Fruit fly (Drosophila melanogaster) whole organism, embryonic: ENCODE results near the gene CG12239.

ENCODE experiments used
- Adf1 ChIP-seq: fragments of 200-800 bp; sonication (Bioruptor generic); IDR thresholded peaks from 2 replicates; pipeline ENCODE4 v1.3.6; 2022; ENCODE audit warnings: missing biosample characterization, missing genetic modification characterization
- CG1024 ChIP-seq: fragments of 200-800 bp; sonication (Bioruptor generic); IDR thresholded peaks from 2 replicates; pipeline ENCODE4 v1.3.6; 2022; ENCODE audit warnings: missing biosample characterization, missing genetic modification characterization
- CG10321 ChIP-seq: fragments of 200-800 bp; sonication (Bioruptor generic); IDR thresholded peaks from 2 replicates; pipeline ENCODE4 v1.3.6; 2022; ENCODE audit warnings: missing biosample characterization, missing genetic modification characterization
- CG11695 ChIP-seq: fragments of 200-800 bp; sonication (Bioruptor generic); IDR thresholded peaks from 3 replicates; pipeline ENCODE4 v1.3.6; 2022; ENCODE audit warnings: missing biosample characterization, missing genetic modification characterization
- CG11696 ChIP-seq: fragments of 200-800 bp; sonication (Bioruptor generic); IDR thresholded peaks from 2 replicates; pipeline ENCODE4 v1.3.6; 2022; ENCODE audit warnings: missing biosample characterization, missing genetic modification characterization
- CG12391 ChIP-seq: fragments of 200-800 bp; sonication (Bioruptor generic); optimal IDR thresholded peaks from 3 replicates; lab custom pipeline; 2018; ENCODE audit warnings: missing biosample characterization, mild to moderate bottlenecking, missing genetic modification characterization, moderate library complexity
- CG13287 ChIP-seq: fragments of 200-800 bp; sonication (Bioruptor generic); IDR thresholded peaks from 2 replicates; pipeline ENCODE4 v1.3.6; 2022; ENCODE audit warnings: missing biosample characterization, missing genetic modification characterization; ENCODE audit not compliant: partially characterized antibody
- CG14965 ChIP-seq: fragments of 200-800 bp; sonication (Bioruptor generic); optimal IDR thresholded peaks from 2 replicates; lab custom pipeline; 2016; ENCODE audit warnings: missing biosample characterization, missing genetic modification characterization, borderline replicate concordance
- CG15011 ChIP-seq: fragments of 200-800 bp; sonication (Bioruptor generic); optimal IDR thresholded peaks from 3 replicates; lab custom pipeline; 2018; ENCODE audit warnings: missing biosample characterization, mild to moderate bottlenecking, missing genetic modification characterization
- CG17186 ChIP-seq: fragments of 200-800 bp; sonication (Bioruptor generic); optimal IDR thresholded peaks from 3 replicates; lab custom pipeline; 2017; ENCODE audit warnings: missing biosample characterization, missing genetic modification reagents, missing genetic modification characterization
- CG17361 ChIP-seq: fragments of 200-800 bp; sonication (Bioruptor generic); IDR thresholded peaks from 3 replicates; pipeline ENCODE4 v1.3.6; 2022; ENCODE audit warnings: missing biosample characterization, missing genetic modification characterization
- CG2116 ChIP-seq: fragments of 200-800 bp; sonication (Bioruptor generic); optimal IDR thresholded peaks from 3 replicates; lab custom pipeline; 2018; ENCODE audit warnings: missing biosample characterization, mild to moderate bottlenecking, missing genetic modification characterization
- CG30020 ChIP-seq: fragments of 200-800 bp; optimal IDR thresholded peaks from 2 replicates; lab custom pipeline; 2019; ENCODE audit warnings: missing biosample characterization, mild to moderate bottlenecking, missing genetic modification characterization, moderate library complexity
- CG32772 ChIP-seq: fragments of 200-800 bp; sonication (Bioruptor generic); IDR thresholded peaks from 2 replicates; pipeline ENCODE4 v1.3.6; 2022; ENCODE audit warnings: missing biosample characterization, missing genetic modification characterization
- CG34224 ChIP-seq: fragments of 200-800 bp; sonication (Bioruptor generic); IDR thresholded peaks from 3 replicates; pipeline ENCODE4 v1.3.6; 2022; ENCODE audit warnings: missing biosample characterization, missing genetic modification characterization; ENCODE audit not compliant: partially characterized antibody
- CG6175 ChIP-seq: fragments of 200-800 bp; sonication (Bioruptor generic); IDR thresholded peaks from 3 replicates; pipeline ENCODE4 v1.3.6; 2022; ENCODE audit warnings: missing biosample characterization, missing genetic modification characterization
- CG6683 ChIP-seq: fragments of 200-800 bp; sonication (Bioruptor generic); optimal IDR thresholded peaks from 2 replicates; lab custom pipeline; 2017; ENCODE audit warnings: missing biosample characterization, mild to moderate bottlenecking, missing genetic modification characterization, missing genetic modification reagents
- CG7357 ChIP-seq: fragments of 200-800 bp; sonication (Bioruptor generic); IDR thresholded peaks from 3 replicates; pipeline ENCODE4 v1.3.6; 2022; ENCODE audit warnings: missing biosample characterization, missing genetic modification characterization
- CG7839 ChIP-seq: fragments of 200-800 bp; sonication (Bioruptor generic); optimal IDR thresholded peaks from 3 replicates; lab custom pipeline; 2018; ENCODE audit warnings: missing biosample characterization, mild to moderate bottlenecking, missing genetic modification characterization, moderate library complexity
- CG8359 ChIP-seq: fragments of 200-800 bp; sonication (Bioruptor generic); optimal IDR thresholded peaks from 2 replicates; lab custom pipeline; 2017; ENCODE audit warnings: missing biosample characterization, mild to moderate bottlenecking, missing genetic modification characterization, borderline replicate concordance
- Med ChIP-seq: fragments of 200-800 bp; sonication (Bioruptor generic); peaks from one replicate; lab custom pipeline; 2016; ENCODE audit warnings: missing biosample characterization, missing genetic modification characterization, mild to moderate bottlenecking, inconsistent platforms, moderate library complexity
- Mes4 ChIP-seq: fragments of 200-800 bp; sonication (Bioruptor generic); optimal IDR thresholded peaks from 2 replicates; lab custom pipeline; 2016; ENCODE audit warnings: missing biosample characterization, missing genetic modification characterization
- Six4 ChIP-seq: fragments of 200-800 bp; sonication (Bioruptor generic); optimal IDR thresholded peaks from 2 replicates; lab custom pipeline; 2016; ENCODE audit warnings: missing biosample characterization, missing genetic modification characterization
- Sry-β ChIP-seq: fragments of 200-800 bp; sonication (Bioruptor generic); optimal IDR thresholded peaks from 2 replicates; lab custom pipeline; 2018; ENCODE audit warnings: missing biosample characterization, mild to moderate bottlenecking, missing genetic modification characterization, moderate library complexity
- Usf ChIP-seq: fragments of 200-800 bp; sonication (Bioruptor generic); optimal IDR thresholded peaks from 2 replicates; lab custom pipeline; 2017; ENCODE audit warnings: missing genotype, missing biosample characterization, missing genetic modification characterization
- ase ChIP-seq: fragments of 200-800 bp; sonication (Bioruptor generic); IDR thresholded peaks from 3 replicates; pipeline ENCODE4 v1.3.6; 2022; ENCODE audit warnings: missing biosample characterization, missing genetic modification characterization
- ato ChIP-seq: fragments of 200-800 bp; sonication (Bioruptor generic); IDR thresholded peaks from 2 replicates; pipeline ENCODE4 v1.3.6; 2022; ENCODE audit warnings: missing biosample characterization, missing genetic modification characterization; ENCODE audit not compliant: partially characterized antibody
- cas ChIP-seq: fragments of 200-800 bp; sonication (Bioruptor generic); IDR thresholded peaks from 2 replicates; pipeline ENCODE4 v1.3.6; 2022; ENCODE audit warnings: missing biosample characterization, missing genetic modification characterization
- cato ChIP-seq: fragments of 200-800 bp; sonication (Bioruptor generic); optimal IDR thresholded peaks from 2 replicates; lab custom pipeline; 2016; ENCODE audit warnings: missing biosample characterization, missing genetic modification characterization, borderline replicate concordance
- crp ChIP-seq, 2 experiments: fragments of 200-800 bp; sonication (Bioruptor generic); optimal IDR thresholded peaks; 2 replicates in 1 of 2; 3 replicates in 1 of 2; lab custom pipeline; 2017; ENCODE audit warnings: missing biosample characterization in 2 of 2, missing genetic modification characterization in 2 of 2, mild to moderate bottlenecking in 1 of 2, moderate library complexity in 1 of 2
- dm ChIP-seq: fragments of 200-800 bp; sonication (Bioruptor generic); optimal IDR thresholded peaks from 3 replicates; lab custom pipeline; 2016; ENCODE audit warnings: missing biosample characterization, missing genetic modification characterization
- gcm2 ChIP-seq: fragments of 200-800 bp; sonication (Bioruptor generic); optimal IDR thresholded peaks from 2 replicates; lab custom pipeline; 2016; ENCODE audit warnings: missing biosample characterization, missing genetic modification characterization
- gt ChIP-seq: fragments of 200-800 bp; sonication (Bioruptor generic); IDR thresholded peaks from 2 replicates; pipeline ENCODE4 v1.3.6; 2022; ENCODE audit warnings: missing biosample characterization, missing genetic modification characterization
- hb ChIP-seq: fragments of 200-800 bp; sonication (Bioruptor generic); IDR thresholded peaks from 3 replicates; pipeline ENCODE4 v1.3.6; 2022; ENCODE audit warnings: missing biosample characterization, missing genetic modification characterization; ENCODE audit not compliant: partially characterized antibody
- hkb ChIP-seq, 2 experiments: fragments of 200-800 bp in 1 of 2; fragments of >200 bp in 1 of 2; sonication (Bioruptor generic) in 1 of 2; IDR thresholded peaks in 1 of 2; optimal IDR thresholded peaks in 1 of 2; 2 replicates each; pipeline versions ENCODE4 v1.3.6 to Lab custom; 2017 to 2022; ENCODE audit warnings: missing biosample characterization in 1 of 2, missing genetic modification characterization in 1 of 2
- knrl ChIP-seq: fragments of 200-800 bp; sonication (Bioruptor generic); IDR thresholded peaks from 3 replicates; pipeline ENCODE4 v1.3.6; 2022; ENCODE audit warnings: missing biosample characterization, missing genetic modification characterization; ENCODE audit not compliant: partially characterized antibody
- lilli ChIP-seq: fragments of 200-800 bp; sonication (Bioruptor generic); optimal IDR thresholded peaks from 3 replicates; lab custom pipeline; 2016; ENCODE audit warnings: missing biosample characterization, missing genetic modification characterization
- maf-S ChIP-seq: fragments of 200-800 bp; sonication (Bioruptor generic); optimal IDR thresholded peaks from 2 replicates; lab custom pipeline; 2016; ENCODE audit warnings: missing biosample characterization, missing genetic modification characterization
- pb ChIP-seq: fragments of 200-800 bp; sonication (Bioruptor generic); optimal IDR thresholded peaks from 3 replicates; lab custom pipeline; 2016; ENCODE audit warnings: missing biosample characterization, missing genetic modification characterization
- pnt ChIP-seq: fragments of 200-800 bp; sonication (Bioruptor generic); optimal IDR thresholded peaks from 3 replicates; lab custom pipeline; 2016; ENCODE audit warnings: missing biosample characterization, missing genetic modification characterization
- sc ChIP-seq, 3 experiments: fragments of >200 bp in 2 of 3; fragments of 200-800 bp in 1 of 3; sonication (Bioruptor generic) in 1 of 3; optimal IDR thresholded peaks; 2 replicates in 2 of 3; 3 replicates in 1 of 3; lab custom pipeline; 2017; ENCODE audit warnings: mild to moderate bottlenecking in 1 of 3, missing biosample characterization in 1 of 3, missing genetic modification characterization in 1 of 3, missing genetic modification reagents in 1 of 3
- scrt ChIP-seq: fragments of 200-800 bp; sonication (Bioruptor generic); optimal IDR thresholded peaks from 2 replicates; lab custom pipeline; 2018; ENCODE audit warnings: missing biosample characterization, mild to moderate bottlenecking, missing genetic modification characterization, moderate library complexity
- sd ChIP-seq: fragments of 200-800 bp; sonication (Bioruptor generic); optimal IDR thresholded peaks from 3 replicates; lab custom pipeline; 2018; ENCODE audit warnings: missing biosample characterization, mild to moderate bottlenecking, missing genetic modification characterization, moderate library complexity
- tin ChIP-seq: fragments of 200-800 bp; sonication (Bioruptor generic); optimal IDR thresholded peaks from 3 replicates; lab custom pipeline; 2016; ENCODE audit warnings: missing biosample characterization, missing genetic modification characterization
- tup ChIP-seq: fragments of 200-800 bp; sonication (Bioruptor generic); optimal IDR thresholded peaks from 2 replicates; lab custom pipeline; 2016; ENCODE audit warnings: missing biosample characterization, mild to moderate bottlenecking, missing genetic modification characterization, moderate library complexity
- z ChIP-seq: fragments of 200-800 bp; sonication (Bioruptor generic); IDR thresholded peaks from 3 replicates; pipeline ENCODE4 v1.3.6; 2022; ENCODE audit warnings: missing biosample characterization, missing genetic modification characterization

CG12239 gene

dm6 chrX:5746864-5747861, 44.8 kb upstream of the CG12239 start, which contains the start of the genes IntS6 and Rtel1 (continued):
- TF ChIP-seq CG7839 (tag; lab: Kevin White, UChicago) (peak; percentile 94), pnt (GFP tag; lab: Kevin White, UChicago) (peak; percentile 92), CG2116 (GFP tag; lab: Kevin White, UChicago) (peak; percentile 52), Usf (GFP tag; lab: Kevin White, UChicago) (peak; percentile 83), knrl (GFP tag; lab: Robert Waterston, UW) (no peak; the same call in 2 of the 3 replicates), Adf1 (GFP tag; lab: Robert Waterston, UW) (peak; percentile 73), CG30020 (tag; lab: Kevin White, UChicago) (peak; percentile 70), lilli (GFP tag; lab: Kevin White, UChicago) (peak; percentile 96), CG34224 (GFP tag; lab: Robert Waterston, UW) (no peak), ato (GFP tag; lab: Robert Waterston, UW) (no peak), CG17186 (peak; percentile 76), gt (GFP tag; lab: Robert Waterston, UW) (peak; percentile 61; the same call in 1 of the 2 replicates), gcm2 (GFP tag; lab: Kevin White, UChicago) (no peak), maf-S (GFP tag; lab: Kevin White, UChicago) (peak; percentile 89), CG6683 (GFP tag; lab: Kevin White, UChicago) (peak; percentile 23), dm (peak; percentile 84), CG14965 (peak; percentile 3), CG7357 (peak; percentile 80), CG1024 (GFP tag; lab: Robert Waterston, UW) (peak; percentile 67), CG32772 (peak; percentile 85), hkb (optimal IDR thresholded peaks at IDR 0.05; lab: Kevin White, UChicago) (no peak), hkb (GFP tag; IDR thresholded peaks at IDR 0.05; lab: Robert Waterston, UW) (peak; percentile 88), CG12391 (tag; lab: Kevin White, UChicago) (peak; percentile 88), CG6175 (GFP tag; lab: Robert Waterston, UW) (peak; percentile 65; the same call in 2 of the 3 replicates), CG10321 (GFP tag; lab: Robert Waterston, UW) (peak; percentile 96), hb (GFP tag; lab: Robert Waterston, UW) (no peak), crp (GFP tag; optimal IDR thresholded peaks at IDR 0.05; lab: Kevin White, UChicago) (peak in 1 of 2 experiments; percentile 74), sd (tag; lab: Kevin White, UChicago) (peak; percentile 61), scrt (GFP tag; lab: Kevin White, UChicago) (peak; percentile 75), z (GFP tag; lab: Robert Waterston, UW) (0 out of 3 replicates have a peak, but pooled peaks have one; percentile 11), tin (GFP tag; lab: Kevin White, UChicago) (peak; percentile 89), CG11695 (GFP tag; lab: Robert Waterston, UW) (peak; percentile 90), cato (GFP tag; lab: Kevin White, UChicago) (peak; percentile 84), pb (GFP tag; lab: Kevin White, UChicago) (peak; percentile 81), CG13287 (no peak; the same call in 1 of the 2 replicates), Mes4 (peak; percentile 84), Sry-β (GFP tag; lab: Kevin White, UChicago) (peak; percentile 40), CG11696 (GFP tag; lab: Robert Waterston, UW) (peak; percentile 37; the same call in 1 of the 2 replicates), cas (peak; percentile 66; the same call in 1 of the 2 replicates), CG8359 (GFP tag; lab: Kevin White, UChicago) (peak; percentile 70), ase (GFP tag; lab: Robert Waterston, UW) (peak; percentile 83), Med (peak; percentile 98), Six4 (GFP tag; lab: Kevin White, UChicago) (peak; percentile 80), tup (peak; percentile 72), CG17361 (peak; percentile 93), sc (optimal IDR thresholded peaks at IDR 0.05; lab: Kevin White, UChicago) (no peak), sc (GFP tag; optimal IDR thresholded peaks at IDR 0.05; lab: Kevin White, UChicago) (peak; percentile 74), CG15011 (GFP tag; lab: Kevin White, UChicago) (peak; percentile 71)
